Fruit fly (Drosophila melanogaster): ENCODE results near the gene Surf6.

Gene Surf6

DNA sequence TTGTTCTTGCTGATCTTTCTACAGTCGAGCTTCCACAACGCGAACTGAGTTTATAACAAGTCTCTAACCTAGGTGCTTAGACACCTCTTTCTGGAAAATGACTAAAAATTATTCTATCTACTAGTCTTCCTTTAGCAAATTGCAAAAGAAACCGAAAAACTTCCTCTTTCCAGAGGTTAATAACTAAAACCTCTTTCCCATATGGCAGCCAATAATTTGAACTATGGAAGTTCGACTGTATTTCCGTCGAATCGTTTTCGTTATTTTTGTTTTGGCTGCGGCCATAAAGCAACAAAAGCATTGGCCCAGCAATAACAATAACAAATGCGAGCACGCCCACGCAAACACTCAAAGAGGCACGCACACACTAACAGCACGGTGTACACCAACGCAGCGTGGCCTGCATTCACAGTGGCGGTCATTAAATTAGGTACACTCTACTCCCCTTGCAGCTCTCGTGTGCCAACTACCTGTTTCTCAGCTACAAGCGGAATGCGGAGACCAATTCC is 24.2 kb downstream of the Surf6 start (continued):
- TF ChIP-seq CG8765 (GFP tag; IDR thresholded peaks at IDR 0.05) (no peak), CG11247 (GFP tag; IDR thresholded peaks at IDR 0.05) (0 out of 2 replicates have a peak, but pooled peaks have one; percentile 50), CG7556 (GFP tag; optimal IDR thresholded peaks at IDR 0.05) (peak; percentile 49), ac (GFP tag; optimal IDR thresholded peaks at IDR 0.05) (no peak), gsb (GFP tag; IDR thresholded peaks at IDR 0.05) (no peak), CG30431 (GFP tag; optimal IDR thresholded peaks at IDR 0.05) (no peak), CG1024 (GFP tag; IDR thresholded peaks at IDR 0.05) (no peak), z (GFP tag; IDR thresholded peaks at IDR 0.05) (no peak), CG11456 (GFP tag; IDR thresholded peaks at IDR 0.05) (no peak), CG18619 (GFP tag; optimal IDR thresholded peaks at IDR 0.05) (peak; percentile 57), Rx (GFP tag; IDR thresholded peaks at IDR 0.05) (no peak), Sox100B (GFP tag; optimal IDR thresholded peaks at IDR 0.05) (peak; percentile 75), CG6175 (GFP tag; IDR thresholded peaks at IDR 0.05) (no peak), Sox102F (GFP tag; optimal IDR thresholded peaks at IDR 0.05) (peak; percentile 32), C15 (GFP tag; IDR thresholded peaks at IDR 0.05) (no peak), Drgx (GFP tag; IDR thresholded peaks at IDR 0.05) (peak; percentile 37; the same call in 1 of the 2 replicates), Optix (GFP tag; IDR thresholded peaks at IDR 0.05) (0 out of 3 replicates have a peak, but pooled peaks have one; percentile 26), Side (GFP tag; optimal IDR thresholded peaks at IDR 0.05) (peak; percentile 58), CG8281 (tag; optimal IDR thresholded peaks at IDR 0.05) (no peak), Dip3 (GFP tag; optimal IDR thresholded peaks at IDR 0.05) (peak; percentile 31), Dref (GFP tag; IDR thresholded peaks at IDR 0.05) (no peak), CG16813 (GFP tag; IDR thresholded peaks at IDR 0.05; ENCODE audit: partially characterized antibody) (no peak), Trl (optimal IDR thresholded peaks at IDR 0.05) (no peak), Trl (GFP tag; optimal IDR thresholded peaks at IDR 0.05) (peak; percentile 49), hkb (optimal IDR thresholded peaks at IDR 0.05) (no peak), hkb (GFP tag; IDR thresholded peaks at IDR 0.05) (no peak), wor (GFP tag; IDR thresholded peaks at IDR 0.05) (no peak), Sry-δ (GFP tag; optimal IDR thresholded peaks at IDR 0.05) (no peak), Hand (GFP tag; optimal IDR thresholded peaks at IDR 0.05) (peak; percentile 73), CG15514 (GFP tag; optimal IDR thresholded peaks at IDR 0.05) (peak; percentile 26), YL-1 (GFP tag; optimal IDR thresholded peaks at IDR 0.05) (no peak), Camta (GFP tag; optimal IDR thresholded peaks at IDR 0.05) (peak; percentile 37), jigr1 (GFP tag; IDR thresholded peaks at IDR 0.05) (no peak), Sin3A (optimal IDR thresholded peaks at IDR 0.05) (no peak), eve (GFP tag; optimal IDR thresholded peaks at IDR 0.05) (no peak), trh (GFP tag; optimal IDR thresholded peaks at IDR 0.05) (peak; percentile 4), kni (GFP tag; optimal IDR thresholded peaks at IDR 0.05) (peak; percentile 65), Ssrp (tag; optimal IDR thresholded peaks at IDR 0.05) (peak; percentile 38), twi (tag; optimal IDR thresholded peaks at IDR 0.05) (peak; percentile 46), CG1529 (GFP tag; optimal IDR thresholded peaks at IDR 0.05) (no peak), CG11093 (GFP tag; IDR thresholded peaks at IDR 0.05) (0 out of 3 replicates have a peak, but pooled peaks have one; percentile 29), CG12744 (GFP tag; optimal IDR thresholded peaks at IDR 0.05) (no peak), CG18599 (GFP tag; optimal IDR thresholded peaks at IDR 0.05) (peak; percentile 76), BEAF-32 (GFP tag; optimal IDR thresholded peaks at IDR 0.05) (no peak), nerfin-1 (tag; optimal IDR thresholded peaks at IDR 0.05) (peak; percentile 70), ap (GFP tag; IDR thresholded peaks at IDR 0.05) (no peak), dan (GFP tag; IDR thresholded peaks at IDR 0.05) (no peak), CoRest (tag; optimal IDR thresholded peaks at IDR 0.05) (peak; percentile 63), Hr39 (optimal IDR thresholded peaks at IDR 0.05) (no peak), CG8359 (GFP tag; optimal IDR thresholded peaks at IDR 0.05; ENCODE audit: borderline replicate concordance) (no peak), Six4 (GFP tag; optimal IDR thresholded peaks at IDR 0.05) (no peak), CG15601 (tag; optimal IDR thresholded peaks at IDR 0.05) (peak; percentile 56), Awh (GFP tag; IDR thresholded peaks at IDR 0.05) (0 out of 2 replicates have a peak, but pooled peaks have one; percentile 20)
